Fruit fly (Drosophila melanogaster) whole organism, embryonic: Measurements from ENCODE around the gene CG11882.

Experiments used
- Atf6 ChIP-seq: fragments of 200-800 bp; sonication (Bioruptor generic); IDR thresholded peaks from 2 replicates; pipeline ENCODE4 v1.3.6; 2022; ENCODE audit warnings: missing biosample characterization, missing genetic modification characterization
- CG10654 ChIP-seq: fragments of 200-800 bp; sonication (Bioruptor generic); optimal IDR thresholded peaks from 2 replicates; lab custom pipeline; 2016; ENCODE audit warnings: missing biosample characterization, missing genetic modification characterization
- CG11504 ChIP-seq: fragments of 200-800 bp; sonication (Bioruptor generic); optimal IDR thresholded peaks from 3 replicates; lab custom pipeline; 2019; ENCODE audit warnings: missing biosample characterization, mild to moderate bottlenecking, missing genetic modification characterization, moderate library complexity
- CG11695 ChIP-seq: fragments of 200-800 bp; sonication (Bioruptor generic); IDR thresholded peaks from 3 replicates; pipeline ENCODE4 v1.3.6; 2022; ENCODE audit warnings: missing biosample characterization, missing genetic modification characterization
- CG11696 ChIP-seq: fragments of 200-800 bp; sonication (Bioruptor generic); IDR thresholded peaks from 2 replicates; pipeline ENCODE4 v1.3.6; 2022; ENCODE audit warnings: missing biosample characterization, missing genetic modification characterization
- CG11723 ChIP-seq: fragments of 200-800 bp; sonication (Bioruptor generic); optimal IDR thresholded peaks from 2 replicates; lab custom pipeline; 2017; ENCODE audit warnings: missing biosample characterization, mild to moderate bottlenecking, missing genetic modification characterization
- CG12744 ChIP-seq: fragments of 200-800 bp; sonication (Bioruptor generic); optimal IDR thresholded peaks from 2 replicates; lab custom pipeline; 2016; ENCODE audit warnings: missing biosample characterization, missing genetic modification characterization
- CG13775 ChIP-seq: fragments of 200-800 bp; sonication (Bioruptor generic); optimal IDR thresholded peaks from 3 replicates; lab custom pipeline; 2017; ENCODE audit warnings: missing biosample characterization, mild to moderate bottlenecking, missing genetic modification characterization
- CG14014 ChIP-seq: fragments of 200-800 bp; sonication (Bioruptor generic); IDR thresholded peaks from 2 replicates; pipeline ENCODE4 v1.3.6; 2022; ENCODE audit warnings: missing biosample characterization, missing genetic modification characterization
- CG14050 ChIP-seq: fragments of 200-800 bp; sonication (Bioruptor generic); IDR thresholded peaks from 3 replicates; pipeline ENCODE4 v1.3.6; 2022; ENCODE audit warnings: missing biosample characterization, missing genetic modification characterization
- CG15073 ChIP-seq: fragments of 200-800 bp; sonication (Bioruptor generic); optimal IDR thresholded peaks from 2 replicates; lab custom pipeline; 2016; ENCODE audit warnings: missing biosample characterization, missing genetic modification characterization
- CG1792 ChIP-seq: fragments of 200-800 bp; sonication (Bioruptor generic); optimal IDR thresholded peaks from 2 replicates; lab custom pipeline; 2016; ENCODE audit warnings: missing biosample characterization, missing genetic modification characterization
- CG1832 ChIP-seq: fragments of 200-800 bp; sonication (Bioruptor generic); optimal IDR thresholded peaks from 2 replicates; lab custom pipeline; 2017; ENCODE audit warnings: missing biosample characterization, mild to moderate bottlenecking, missing genetic modification characterization, inconsistent platforms
- CG2202 ChIP-seq: fragments of 200-800 bp; sonication (Bioruptor generic); optimal IDR thresholded peaks from 2 replicates; lab custom pipeline; 2018; ENCODE audit warnings: missing biosample characterization, mild to moderate bottlenecking, missing genetic modification characterization
- CG2678 ChIP-seq: fragments of 200-800 bp; sonication (Bioruptor generic); optimal IDR thresholded peaks from 3 replicates; lab custom pipeline; 2019; ENCODE audit warnings: missing biosample characterization, mild to moderate bottlenecking, missing genetic modification characterization, moderate library complexity
- CG2712 ChIP-seq: fragments of 200-800 bp; optimal IDR thresholded peaks from 3 replicates; lab custom pipeline; 2019; ENCODE audit warnings: missing biosample characterization, mild to moderate bottlenecking, missing genetic modification characterization, moderate library complexity
- CG5180 ChIP-seq: fragments of 200-800 bp; sonication (Bioruptor generic); optimal IDR thresholded peaks from 3 replicates; lab custom pipeline; 2017; ENCODE audit warnings: missing biosample characterization, missing genetic modification characterization, mild to moderate bottlenecking, moderate library complexity, missing genetic modification reagents
- CG6854 ChIP-seq: fragments of 200-800 bp; sonication (Bioruptor generic); optimal IDR thresholded peaks from 3 replicates; lab custom pipeline; 2017; ENCODE audit warnings: missing biosample characterization, mild to moderate bottlenecking, missing genetic modification characterization
- CG7271 ChIP-seq: fragments of 200-800 bp; sonication (Bioruptor generic); optimal IDR thresholded peaks from 2 replicates; lab custom pipeline; 2018; ENCODE audit warnings: missing biosample characterization, mild to moderate bottlenecking, missing genetic modification characterization, moderate library complexity
- CG7745 ChIP-seq: fragments of 200-800 bp; sonication (Bioruptor generic); optimal IDR thresholded peaks from 2 replicates; lab custom pipeline; 2018; ENCODE audit warnings: missing biosample characterization, mild to moderate bottlenecking, missing genetic modification characterization, moderate library complexity
- CG7928 ChIP-seq: fragments of 200-800 bp; sonication (Bioruptor generic); optimal IDR thresholded peaks from 2 replicates; lab custom pipeline; 2017; ENCODE audit warnings: missing biosample characterization, mild to moderate bottlenecking, missing genetic modification characterization
- CG8290 ChIP-seq, 3 experiments: fragments of 200-800 bp; sonication (Bioruptor generic); optimal IDR thresholded peaks; 2 replicates each; lab custom pipeline; 2016 to 2019; ENCODE audit warnings: missing biosample characterization in 3 of 3, missing genetic modification characterization in 3 of 3, mild to moderate bottlenecking in 2 of 3, moderate library complexity in 1 of 3
- E2f2 ChIP-seq: fragments of 200-800 bp; sonication (Bioruptor generic); IDR thresholded peaks from 2 replicates; pipeline ENCODE4 v1.3.6; 2022; ENCODE audit warnings: missing biosample characterization, missing genetic modification characterization
- Ets97D ChIP-seq: fragments of 200-800 bp; sonication (Bioruptor generic); optimal IDR thresholded peaks from 3 replicates; lab custom pipeline; 2016; ENCODE audit warnings: missing biosample characterization, missing genetic modification characterization
- Gsc ChIP-seq: fragments of 200-800 bp; sonication (Bioruptor generic); IDR thresholded peaks from 2 replicates; pipeline ENCODE4 v1.3.6; 2022; ENCODE audit warnings: missing biosample characterization, missing genetic modification characterization
- HLH3B ChIP-seq: fragments of 200-800 bp; sonication (Bioruptor generic); IDR thresholded peaks from 2 replicates; pipeline ENCODE4 v1.3.6; 2022; ENCODE audit warnings: missing biosample characterization, missing genetic modification characterization
- HLHmδ ChIP-seq: fragments of 200-800 bp; sonication (Bioruptor generic); optimal IDR thresholded peaks from 2 replicates; lab custom pipeline; 2018; ENCODE audit warnings: missing biosample characterization, mild to moderate bottlenecking, missing genetic modification characterization, moderate library complexity
- Hr51 ChIP-seq, 2 experiments: fragments of 200-800 bp; sonication (Bioruptor generic); optimal IDR thresholded peaks; 2 replicates in 1 of 2; 3 replicates in 1 of 2; lab custom pipeline; 2016 to 2018; ENCODE audit warnings: missing biosample characterization in 2 of 2, missing genetic modification characterization in 2 of 2, mild to moderate bottlenecking in 1 of 2, moderate library complexity in 1 of 2
- Max ChIP-seq: fragments of 200-800 bp; sonication (Bioruptor generic); optimal IDR thresholded peaks from 2 replicates; lab custom pipeline; 2016; ENCODE audit warnings: missing biosample characterization, mild to moderate bottlenecking, missing genetic modification characterization
- NC2β ChIP-seq: fragments of 200-800 bp; sonication (Bioruptor generic); optimal IDR thresholded peaks from 2 replicates; lab custom pipeline; 2016; ENCODE audit warnings: missing biosample characterization, missing genetic modification characterization
- Neu2 ChIP-seq: fragments of 200-800 bp; sonication (Bioruptor generic); optimal IDR thresholded peaks from 3 replicates; lab custom pipeline; 2016; ENCODE audit warnings: missing biosample characterization, missing genetic modification characterization, borderline replicate concordance
- Nf-YC ChIP-seq: fragments of 200-800 bp; optimal IDR thresholded peaks from 3 replicates; lab custom pipeline; 2019; ENCODE audit warnings: missing biosample characterization, mild to moderate bottlenecking, missing genetic modification characterization, moderate library complexity
- Oaz ChIP-seq: fragments of 200-800 bp; sonication (Bioruptor generic); IDR thresholded peaks from 2 replicates; pipeline ENCODE4 v1.3.6; 2022; ENCODE audit warnings: missing biosample characterization, missing genetic modification characterization
- Rfx ChIP-seq: fragments of 200-800 bp; sonication (Bioruptor generic); IDR thresholded peaks from 2 replicates; pipeline ENCODE4 v1.3.6; 2022; ENCODE audit warnings: missing biosample characterization, missing genetic modification characterization
- Side ChIP-seq: fragments of 200-800 bp; sonication (Bioruptor generic); optimal IDR thresholded peaks from 2 replicates; lab custom pipeline; 2016; ENCODE audit warnings: missing biosample characterization, missing genetic modification characterization
- Stat92E ChIP-seq, 3 experiments: fragments of >200 bp in 2 of 3; fragments of 200-800 bp in 1 of 3; sonication (Bioruptor generic) in 1 of 3; optimal IDR thresholded peaks; 2 replicates each; lab custom pipeline; 2017 to 2019; ENCODE audit warnings: missing biosample characterization in 3 of 3, missing genetic modification characterization in 3 of 3, mild to moderate bottlenecking in 1 of 3, moderate library complexity in 1 of 3
- Xrp1 ChIP-seq: fragments of 200-800 bp; sonication (Bioruptor generic); IDR thresholded peaks from 2 replicates; pipeline ENCODE4 v1.3.6; 2022; ENCODE audit warnings: missing biosample characterization, missing genetic modification characterization
- bigmax ChIP-seq: fragments of 200-800 bp; sonication (Bioruptor generic); optimal IDR thresholded peaks from 2 replicates; lab custom pipeline; 2018; ENCODE audit warnings: missing biosample characterization, mild to moderate bottlenecking, missing genetic modification characterization
- caup ChIP-seq: fragments of 200-800 bp; sonication (Bioruptor generic); optimal IDR thresholded peaks from 3 replicates; lab custom pipeline; 2017; ENCODE audit warnings: missing biosample characterization, mild to moderate bottlenecking, missing genetic modification characterization, moderate library complexity; ENCODE audit not compliant: severe bottlenecking
- eyg ChIP-seq: fragments of 200-800 bp; sonication (Bioruptor generic); optimal IDR thresholded peaks from 3 replicates; lab custom pipeline; 2016; ENCODE audit warnings: missing biosample characterization, missing genetic modification characterization
- fd64A ChIP-seq: fragments of 200-800 bp; sonication (Bioruptor generic); optimal IDR thresholded peaks from 3 replicates; lab custom pipeline; 2018; ENCODE audit warnings: missing biosample characterization, mild to moderate bottlenecking, missing genetic modification characterization
- ind ChIP-seq: fragments of 200-800 bp; sonication (Bioruptor generic); optimal IDR thresholded peaks from 3 replicates; lab custom pipeline; 2016; ENCODE audit warnings: missing biosample characterization, missing genetic modification characterization
- kay ChIP-seq: fragments of 200-800 bp; sonication (Bioruptor generic); optimal IDR thresholded peaks from 2 replicates; lab custom pipeline; 2016; ENCODE audit warnings: missing biosample characterization, missing genetic modification characterization
- repo ChIP-seq: fragments of 200-800 bp; sonication (Bioruptor generic); optimal IDR thresholded peaks from 2 replicates; lab custom pipeline; 2016; ENCODE audit warnings: missing biosample characterization, missing genetic modification characterization
- schlank ChIP-seq: fragments of 200-800 bp; sonication (Bioruptor generic); optimal IDR thresholded peaks from 2 replicates; lab custom pipeline; 2018; ENCODE audit warnings: missing biosample characterization, mild to moderate bottlenecking, missing genetic modification characterization
- scrt ChIP-seq: fragments of 200-800 bp; sonication (Bioruptor generic); optimal IDR thresholded peaks from 2 replicates; lab custom pipeline; 2018; ENCODE audit warnings: missing biosample characterization, mild to moderate bottlenecking, missing genetic modification characterization, moderate library complexity
- sr ChIP-seq: fragments of 200-800 bp; sonication (Bioruptor generic); IDR thresholded peaks from 3 replicates; pipeline ENCODE4 v1.3.6; 2022; ENCODE audit warnings: missing biosample characterization, missing genetic modification characterization
- stc ChIP-seq: fragments of 200-800 bp; sonication (Bioruptor generic); IDR thresholded peaks from 2 replicates; pipeline ENCODE4 v1.3.6; 2022; ENCODE audit warnings: missing biosample characterization, missing genetic modification characterization
- tx ChIP-seq: fragments of 200-800 bp; sonication (Bioruptor generic); optimal IDR thresholded peaks from 2 replicates; lab custom pipeline; 2016; ENCODE audit warnings: missing biosample characterization, missing genetic modification characterization
- zfh1 ChIP-seq: fragments of 200-800 bp; sonication (Bioruptor generic); IDR thresholded peaks from 3 replicates; pipeline ENCODE4 v1.3.6; 2022; ENCODE audit warnings: missing biosample characterization, missing genetic modification characterization

CG11882 gene

dm6 chr3R:29151621-29152092 is 3.7 kb upstream of the CG11882 start, which contains the start of gene eIF2D (continued):
- TF ChIP-seq NC2β (GFP tag; lab: Kevin White, UChicago) (peak; percentile 5), CG5180 (GFP tag; lab: Kevin White, UChicago) (no peak), sr (no peak), CG12744 (GFP tag; lab: Kevin White, UChicago) (peak; percentile 47), CG2202 (tag; lab: Kevin White, UChicago) (no peak), Side (GFP tag; lab: Kevin White, UChicago) (peak; percentile 9), stc (GFP tag; lab: Robert Waterston, UW) (peak; percentile 45; the same call in 1 of the 2 replicates), Atf6 (peak; percentile 74), Gsc (GFP tag; lab: Robert Waterston, UW) (no peak), CG7928 (GFP tag; lab: Kevin White, UChicago) (no peak), tx (GFP tag; lab: Kevin White, UChicago) (no peak), CG7271 (tag; lab: Kevin White, UChicago) (peak; percentile 24), Oaz (no peak), scrt (GFP tag; lab: Kevin White, UChicago) (no peak), CG2712 (tag; lab: Kevin White, UChicago) (peak; percentile 78), Rfx (GFP tag; lab: Robert Waterston, UW) (peak; percentile 76), Hr51 (GFP tag; optimal IDR thresholded peaks at IDR 0.05; lab: Kevin White, UChicago) (peak in 1 of 2 experiments; percentile 67), CG11723 (no peak), CG13775 (GFP tag; lab: Kevin White, UChicago) (peak; percentile 60), CG7745 (tag; lab: Kevin White, UChicago) (no peak), repo (GFP tag; lab: Kevin White, UChicago) (no peak), HLHmδ (no peak), eyg (no peak), Neu2 (GFP tag; lab: Kevin White, UChicago) (no peak), Ets97D (GFP tag; lab: Kevin White, UChicago) (peak; percentile 35), HLH3B (GFP tag; lab: Robert Waterston, UW) (peak; percentile 61; the same call in 1 of the 2 replicates), bigmax (GFP tag; lab: Kevin White, UChicago) (no peak), Stat92E (GFP tag; optimal IDR thresholded peaks at IDR 0.05; lab: Kevin White, UChicago) (no peak), CG14050 (peak; percentile 15; the same call in 1 of the 3 replicates), CG11504 (tag; lab: Kevin White, UChicago) (no peak), CG6854 (GFP tag; lab: Kevin White, UChicago) (peak; percentile 62), schlank (tag; lab: Kevin White, UChicago) (no peak), Nf-YC (peak; percentile 50), CG15073 (GFP tag; lab: Kevin White, UChicago) (no peak), E2f2 (GFP tag; lab: Robert Waterston, UW) (peak; percentile 50; the same call in 1 of the 2 replicates), fd64A (no peak), CG8290 (GFP tag; optimal IDR thresholded peaks at IDR 0.05; lab: Kevin White, UChicago) (no peak), CG8290 (tag; optimal IDR thresholded peaks at IDR 0.05; lab: Kevin White, UChicago) (no peak), CG11696 (peak; percentile 47), kay (GFP tag; lab: Kevin White, UChicago) (no peak), CG11695 (GFP tag; lab: Robert Waterston, UW) (peak; percentile 78), Xrp1 (GFP tag; lab: Robert Waterston, UW) (peak; percentile 75), CG2678 (tag; lab: Kevin White, UChicago) (peak; percentile 74), zfh1 (GFP tag; lab: Robert Waterston, UW) (peak; percentile 56; the same call in 2 of the 3 replicates), CG1792 (GFP tag; lab: Kevin White, UChicago) (no peak), Max (GFP tag; lab: Kevin White, UChicago) (peak; percentile 58), CG1832 (no peak), CG14014 (GFP tag; lab: Robert Waterston, UW) (peak; percentile 53; the same call in 1 of the 2 replicates), caup (GFP tag; lab: Kevin White, UChicago) (peak; percentile 68), CG10654 (GFP tag; lab: Kevin White, UChicago) (peak; percentile 28), ind (GFP tag; lab: Kevin White, UChicago) (peak; percentile 57)
